Worm (Caenorhabditis elegans) whole organism, L4/young adult: ENCODE measurements around the gene ceh-91.

Source experiments
- dao-5 ChIP-seq: sonication (generic microtip); optimal IDR thresholded peaks from 2 replicates; lab custom pipeline; 2016; ENCODE audit warnings: missing genotype, missing genetic modification characterization, moderate library complexity, missing compliant biosample characterization
- him-1 ChIP-seq: sonication (generic microtip); optimal IDR thresholded peaks from 2 replicates; lab custom pipeline; 2016; ENCODE audit warnings: missing genotype, missing genetic modification reagents, missing genetic modification characterization, missing compliant biosample characterization

ce11 chrIII:11660736-11661135 is 44.2 kb downstream of the ceh-91 start:
- TF ChIP-seq dao-5 (tag; lab: Kevin White, UChicago), result no peak
- no peak for TF ChIP-seq him-1
